Worm (Caenorhabditis elegans) whole organism, L4 larva: ENCODE data around the gene lron-1.

Source experiments
- ZK337.2 ChIP-seq: fragments of 200-800 bp; sonication (Bioruptor generic); IDR thresholded peaks from 2 replicates; pipeline ENCODE4 v1.3.6; 2022; ENCODE audit warnings: missing genetic modification reagents, missing genetic modification characterization, missing compliant biosample characterization
- ZK546.5 ChIP-seq, 2 experiments: sonication (generic microtip); optimal IDR thresholded peaks; 2 replicates each; lab custom pipeline; 2017; ENCODE audit warnings: missing biosample characterization in 2 of 2, missing genetic modification characterization in 2 of 2
- dmd-6 ChIP-seq: fragments of 200-800 bp; sonication (Bioruptor generic); IDR thresholded peaks from 2 replicates; pipeline ENCODE4 v1.3.6; 2022; ENCODE audit warnings: missing genetic modification reagents, missing genetic modification characterization, missing compliant biosample characterization
- mdl-1 ChIP-seq, 2 experiments: fragments of 150-350 bp in 1 of 2; sonication (generic microtip) in 1 of 2; optimal IDR thresholded peaks; 2 replicates each; lab custom pipeline; 2014 to 2017; ENCODE audit warnings: missing biosample characterization in 2 of 2, missing genetic modification characterization in 2 of 2
- nhr-76 ChIP-seq: fragments of 150-350 bp; optimal IDR thresholded peaks from 2 replicates; lab custom pipeline; 2014; ENCODE audit warnings: missing biosample characterization, missing genetic modification characterization

- TF ChIP-seq ZK546.5 (tag; optimal IDR thresholded peaks at IDR 0.05; lab: Kevin White, UChicago) (no peak), dmd-6 (no peak), ZK337.2 (GFP tag; lab: Robert Waterston, UW) (no peak), nhr-76 (tag; lab: Kevin White, UChicago) (no peak), mdl-1 (tag; optimal IDR thresholded peaks at IDR 0.05; lab: Kevin White, UChicago) (no peak)
Observed at ce11 chrX:14571277-14571676, 1.2 kb upstream of the lron-1 start.
